Worm (Caenorhabditis elegans): ENCODE data around the gene C03C10.5.
A peak's percentile ranks its signal among the peaks of the same experiment; 100 is the strongest.

The C03C10.5 gene

DNA sequence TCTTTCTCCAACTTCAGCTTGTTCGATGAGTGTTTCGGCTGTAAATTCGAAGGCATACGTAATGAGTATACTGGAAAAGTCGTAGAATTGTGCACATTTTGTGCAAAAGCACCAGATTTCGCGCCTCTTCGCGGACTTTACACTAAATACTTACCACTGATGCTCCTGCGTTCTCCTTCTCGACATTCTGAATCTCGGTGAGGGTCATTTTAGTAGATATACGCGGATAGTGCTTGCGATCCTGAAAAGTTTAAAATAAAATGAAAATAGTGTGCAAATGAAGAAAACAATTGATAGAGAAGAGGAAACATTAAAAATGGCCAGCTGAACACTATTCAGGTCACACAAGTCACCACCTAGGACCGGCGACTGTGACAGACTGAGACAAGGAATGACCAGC lies 2.8 kb upstream of the C03C10.5 start, which contains the start of gene rnr-2:
TSS of gene rnr-2 (minus strand) at position 241 of the 400 bp plus-strand sequence.
- TF ChIP-seq ceh-82 (tag; optimal IDR thresholded peaks at IDR 0.05) (no peak), unc-55 (GFP tag; optimal IDR thresholded peaks at IDR 0.05) (peak; percentile 7), lsy-2 (tag; optimal IDR thresholded peaks at IDR 0.05) (peak in 1 of 2 experiments; percentile 4), nhr-129 (tag; optimal IDR thresholded peaks at IDR 0.05) (peak; percentile 33), egl-27 (tag; optimal IDR thresholded peaks at IDR 0.05) (no peak)

DNA sequence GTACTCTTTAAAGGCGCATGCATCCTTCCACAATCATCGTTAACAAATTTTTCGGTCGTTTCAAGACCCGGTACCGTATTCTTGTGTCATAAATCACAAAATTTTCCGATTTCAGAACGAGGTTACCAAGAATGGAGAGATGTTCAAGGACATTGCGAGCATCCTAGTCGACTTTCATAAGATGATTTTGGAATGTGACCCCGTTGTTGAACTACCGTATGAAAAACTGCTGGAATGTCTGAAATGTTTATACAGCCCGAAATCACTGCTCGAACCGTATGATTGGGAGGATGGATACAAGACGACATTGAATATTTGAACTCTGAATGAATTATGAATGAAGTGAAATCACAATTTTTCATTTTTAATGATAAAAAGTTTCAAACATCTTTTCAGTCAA lies 1.0 kb upstream of the C03C10.5 start:
- TF ChIP-seq crh-2 (tag; optimal IDR thresholded peaks at IDR 0.05): no peak
- TF ChIP-seq unc-39 (tag; optimal IDR thresholded peaks at IDR 0.05): no peak
- no peak for TF ChIP-seq fos-1 (tag; optimal IDR thresholded peaks at IDR 0.05)
- no peak for TF ChIP-seq blmp-1 (tag; optimal IDR thresholded peaks at IDR 0.05; ENCODE audit: insufficient read depth)
- TF ChIP-seq lsy-2 (tag; optimal IDR thresholded peaks at IDR 0.05): no peak
- no peak for TF ChIP-seq nhr-12 (tag; optimal IDR thresholded peaks at IDR 0.05)
- TF ChIP-seq ZK546.5 (tag; optimal IDR thresholded peaks at IDR 0.05): no peak
- TF ChIP-seq mab-5 (tag; optimal IDR thresholded peaks at IDR 0.05): no peak
- no peak for TF ChIP-seq unc-62 (GFP tag; optimal IDR thresholded peaks at IDR 0.05)
- TF ChIP-seq dmd-4 (tag; optimal IDR thresholded peaks at IDR 0.05): no peak
- no peak for TF ChIP-seq alr-1 (tag; optimal IDR thresholded peaks at IDR 0.05)
- no peak for TF ChIP-seq lin-39 (tag; optimal IDR thresholded peaks at IDR 0.05)
- no peak for TF ChIP-seq aly-2 (tag; optimal IDR thresholded peaks at IDR 0.05)
- no peak for TF ChIP-seq nhr-129 (tag; optimal IDR thresholded peaks at IDR 0.05)

DNA sequence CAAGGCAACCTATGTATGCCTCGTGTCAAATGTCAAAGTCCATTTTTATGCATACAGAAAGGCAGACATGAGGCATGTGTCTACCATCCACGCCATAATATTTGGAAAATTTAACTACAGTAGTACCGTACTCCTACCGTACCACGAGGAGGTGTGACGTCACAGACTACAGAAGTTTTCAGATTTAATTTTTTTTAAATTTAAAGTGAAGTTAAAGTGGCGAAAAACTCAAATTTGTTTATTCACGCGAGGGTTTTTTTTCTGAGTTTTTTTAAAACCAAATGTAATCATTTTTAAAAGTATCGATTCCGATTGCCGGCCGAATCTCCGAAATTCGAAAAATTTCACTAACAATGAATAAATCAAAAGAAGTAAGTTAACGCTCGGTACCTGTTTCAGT lies 1.1 kb downstream of the C03C10.5 start, which contains the start of gene C03C10.2:
TSS of gene C03C10.2 (plus strand) at position 301 of the 400 bp plus-strand sequence.
- TF ChIP-seq ceh-82 (tag; optimal IDR thresholded peaks at IDR 0.05) (no peak), lsy-2 (tag; optimal IDR thresholded peaks at IDR 0.05) (no peak), nhr-12 (tag; optimal IDR thresholded peaks at IDR 0.05) (no peak)

DNA sequence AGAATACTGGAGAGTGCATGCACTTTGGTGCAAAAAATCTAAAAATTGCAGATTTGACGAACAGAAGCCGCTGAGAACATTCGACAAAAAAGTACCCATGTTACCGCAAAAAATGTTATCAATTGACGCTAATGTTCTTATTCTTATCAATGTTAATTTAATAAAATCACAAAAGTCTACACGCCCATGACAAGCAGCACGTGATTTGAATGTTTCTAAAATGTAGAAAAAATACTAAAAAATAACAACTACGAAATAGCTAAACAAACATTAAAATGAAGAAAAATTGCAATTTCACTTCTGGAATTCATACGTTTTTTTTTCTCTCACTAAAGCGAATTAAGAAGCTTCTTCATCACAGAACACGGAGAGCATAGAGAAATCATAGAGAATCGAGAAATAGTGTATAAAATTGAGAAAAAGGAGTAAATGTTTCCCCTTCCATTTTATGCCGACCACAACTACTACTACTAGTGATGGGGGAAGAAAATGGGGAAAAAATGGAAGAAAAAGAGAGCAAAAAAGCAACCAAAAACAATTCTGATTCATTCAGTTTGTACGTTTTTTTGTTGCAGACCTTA lies 3.5 kb downstream of the C03C10.5 start:
- TF ChIP-seq nhr-77 (tag; optimal IDR thresholded peaks at IDR 0.05): no peak
- TF ChIP-seq lsy-2 (tag; optimal IDR thresholded peaks at IDR 0.05): peak in 1 of 2 experiments; percentile 57
- no peak for TF ChIP-seq mbf-1 (tag; optimal IDR thresholded peaks at IDR 0.05)
- peak; percentile 90 for TF ChIP-seq unc-55 (GFP tag; optimal IDR thresholded peaks at IDR 0.05)
- no peak for TF ChIP-seq ztf-1 (GFP tag; conservative IDR thresholded peaks at IDR 0.05)
- no peak for TF ChIP-seq nhr-237 (tag; optimal IDR thresholded peaks at IDR 0.05)
- peak; percentile 15 for TF ChIP-seq fos-1 (tag; optimal IDR thresholded peaks at IDR 0.05)
- peak; percentile 12 for TF ChIP-seq gmeb-1 (tag; optimal IDR thresholded peaks at IDR 0.05)
- peak; percentile 80 for TF ChIP-seq C34F6.9 (tag; optimal IDR thresholded peaks at IDR 0.05)
- no peak for TF ChIP-seq ztf-4 (tag; optimal IDR thresholded peaks at IDR 0.05)
- TF ChIP-seq crh-2 (tag; optimal IDR thresholded peaks at IDR 0.05): peak; percentile 23

DNA sequence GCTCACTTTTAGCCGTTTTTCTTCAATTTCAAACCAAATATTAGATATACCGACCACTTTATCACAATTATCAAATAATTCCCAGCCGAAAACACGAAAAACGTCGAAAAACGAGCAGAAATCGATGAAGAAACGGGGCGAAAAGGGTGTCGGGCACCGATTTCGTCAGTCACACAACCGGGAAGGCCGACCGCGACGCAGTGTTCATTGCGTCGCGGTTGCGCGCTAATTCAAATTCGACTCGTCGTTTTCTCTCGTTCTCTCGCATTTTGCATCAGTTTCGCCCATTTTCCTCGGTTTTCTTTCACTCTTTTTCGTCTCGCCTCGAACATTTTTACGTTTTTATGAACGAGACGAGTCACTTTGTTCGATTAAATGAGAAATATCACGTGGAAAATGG lies 4.4 kb downstream of the C03C10.5 start:
- TF ChIP-seq sma-9 (GFP tag; optimal IDR thresholded peaks at IDR 0.05) (peak; percentile 36), sma-9 (tag; optimal IDR thresholded peaks at IDR 0.05) (no peak), sma-3 (GFP tag; optimal IDR thresholded peaks at IDR 0.05) (peak; percentile 54), unc-55 (GFP tag; optimal IDR thresholded peaks at IDR 0.05) (peak; percentile 89), unc-39 (tag; optimal IDR thresholded peaks at IDR 0.05) (no peak), sem-4 (tag; optimal IDR thresholded peaks at IDR 0.05) (no peak), lsy-2 (tag; optimal IDR thresholded peaks at IDR 0.05) (peak; percentile 31 to 84), lin-13 (GFP tag; optimal IDR thresholded peaks at IDR 0.05) (peak; percentile 80), fos-1 (tag; optimal IDR thresholded peaks at IDR 0.05) (peak; percentile 68), nhr-12 (tag; optimal IDR thresholded peaks at IDR 0.05) (no peak), mab-5 (tag; optimal IDR thresholded peaks at IDR 0.05) (peak; percentile 7), Y55F3AM.14 (GFP tag; optimal IDR thresholded peaks at IDR 0.05) (peak; percentile 0), nhr-21 (tag; optimal IDR thresholded peaks at IDR 0.05) (peak; percentile 44), nhr-129 (tag; optimal IDR thresholded peaks at IDR 0.05) (peak; percentile 83), unc-62 (GFP tag; optimal IDR thresholded peaks at IDR 0.05) (no peak), mdl-1 (tag; optimal IDR thresholded peaks at IDR 0.05) (peak in 1 of 2 experiments; percentile 37), lin-11 (tag; optimal IDR thresholded peaks at IDR 0.05) (peak; percentile 68), F13H6.1 (tag; optimal IDR thresholded peaks at IDR 0.05) (peak; percentile 65), zag-1 (tag; optimal IDR thresholded peaks at IDR 0.05) (peak; percentile 23), crh-2 (tag; optimal IDR thresholded peaks at IDR 0.05) (peak; percentile 61), elt-1 (tag; optimal IDR thresholded peaks at IDR 0.05) (no peak), blmp-1 (tag; optimal IDR thresholded peaks at IDR 0.05; ENCODE audit: insufficient read depth) (peak; percentile 21), nhr-11 (tag; optimal IDR thresholded peaks at IDR 0.05) (no peak), snpc-4 (tag; optimal IDR thresholded peaks at IDR 0.05) (peak; percentile 23), nhr-25 (tag; optimal IDR thresholded peaks at IDR 0.05) (peak; percentile 51), ama-1 (optimal IDR thresholded peaks at IDR 0.05) (peak; percentile 53), C34F6.9 (tag; optimal IDR thresholded peaks at IDR 0.05) (peak; percentile 89), egl-27 (tag; optimal IDR thresholded peaks at IDR 0.05) (peak; percentile 20), ceh-82 (tag; optimal IDR thresholded peaks at IDR 0.05) (no peak), gmeb-1 (tag; optimal IDR thresholded peaks at IDR 0.05) (peak; percentile 77)

Measured in whole organism, L2 larva.